Worm (Caenorhabditis elegans) whole organism, L4 larva: ENCODE results near the gene Y51H4A.13.

Experiments
- F37D6.2 ChIP-seq: sonication (generic microtip); optimal IDR thresholded peaks from 2 replicates; lab custom pipeline; 2016; ENCODE audit warnings: mild to moderate bottlenecking, missing genetic modification characterization, missing compliant biosample characterization
- R02D3.7 ChIP-seq: fragments of 150-350 bp; sonication (generic microtip); optimal IDR thresholded peaks from 3 replicates; lab custom pipeline; 2014; ENCODE audit warnings: missing biosample characterization, missing genetic modification characterization
- T20F7.1 ChIP-seq: fragments of 200-800 bp; sonication (Bioruptor generic); optimal IDR thresholded peaks from 2 replicates; lab custom pipeline; 2018; ENCODE audit warnings: mild to moderate bottlenecking, missing genetic modification characterization, missing compliant biosample characterization
- Y48G9A.11 ChIP-seq: fragments of 200-800 bp; sonication (Bioruptor generic); IDR thresholded peaks from 2 replicates; pipeline ENCODE4 v1.3.6; 2022; ENCODE audit warnings: missing genetic modification reagents, missing genetic modification characterization, missing compliant biosample characterization
- Y5F2A.4 ChIP-seq: fragments of 200-800 bp; sonication (Bioruptor generic); optimal IDR thresholded peaks from 2 replicates; lab custom pipeline; 2018; ENCODE audit warnings: mild to moderate bottlenecking, missing genetic modification characterization, missing compliant biosample characterization
- ZK546.5 ChIP-seq, 2 experiments: sonication (generic microtip); optimal IDR thresholded peaks; 2 replicates each; lab custom pipeline; 2017; ENCODE audit warnings: missing biosample characterization in 2 of 2, missing genetic modification characterization in 2 of 2
- aha-1 ChIP-seq: fragments of 150-350 bp; peaks from one replicate; lab custom pipeline; 2014; ENCODE audit warnings: missing biosample characterization, missing genetic modification characterization
- ama-1 ChIP-seq: fragments of 150-350 bp; optimal IDR thresholded peaks from 2 replicates; lab custom pipeline; 2014; ENCODE audit warnings: inconsistent platforms, mixed read lengths
- attf-4 ChIP-seq: sonication (generic microtip); optimal IDR thresholded peaks from 3 replicates; lab custom pipeline; 2017; ENCODE audit warnings: missing biosample characterization, missing genetic modification characterization
- ceh-28 ChIP-seq: fragments of 150-350 bp; optimal IDR thresholded peaks from 2 replicates; lab custom pipeline; 2014; ENCODE audit warnings: missing biosample characterization, missing genetic modification reagents, missing genetic modification characterization
- ceh-44 ChIP-seq: fragments of 200-800 bp; sonication (Bioruptor generic); IDR thresholded peaks from 2 replicates; pipeline ENCODE4 v1.3.6; 2022; ENCODE audit warnings: missing genetic modification reagents, missing genetic modification characterization, missing compliant biosample characterization
- ceh-82 ChIP-seq: sonication (generic microtip); optimal IDR thresholded peaks from 2 replicates; lab custom pipeline; 2017; ENCODE audit warnings: missing biosample characterization, missing genetic modification characterization
- ctbp-1 ChIP-seq: fragments of 200-800 bp; sonication (Bioruptor generic); IDR thresholded peaks from 2 replicates; pipeline ENCODE4 v1.3.6; 2022; ENCODE audit warnings: missing genetic modification reagents, missing genetic modification characterization, missing compliant biosample characterization
- daf-12 ChIP-seq: fragments of 150-350 bp; optimal IDR thresholded peaks from 2 replicates; lab custom pipeline; 2014; ENCODE audit warnings: missing biosample characterization, missing genetic modification reagents, missing genetic modification characterization
- daf-16 ChIP-seq, 3 experiments: sonication (generic microtip); optimal IDR thresholded peaks; 2 replicates each; lab custom pipeline; 2016 to 2017; ENCODE audit warnings: missing genetic modification characterization in 3 of 3, missing genetic modification reagents in 3 of 3, mild to moderate bottlenecking in 2 of 3, missing compliant biosample characterization in 2 of 3, missing biosample characterization in 1 of 3, moderate library complexity in 1 of 3
- daf-8 ChIP-seq: fragments of 200-800 bp; sonication (Bioruptor generic); IDR thresholded peaks from 2 replicates; pipeline ENCODE4 v1.3.6; 2022; ENCODE audit warnings: missing genetic modification characterization, missing compliant biosample characterization
- dmd-6 ChIP-seq: fragments of 200-800 bp; sonication (Bioruptor generic); IDR thresholded peaks from 2 replicates; pipeline ENCODE4 v1.3.6; 2022; ENCODE audit warnings: missing genetic modification reagents, missing genetic modification characterization, missing compliant biosample characterization
- dmd-8 ChIP-seq: fragments of 200-800 bp; sonication (Bioruptor generic); IDR thresholded peaks from 2 replicates; pipeline ENCODE4 v1.3.6; 2022; ENCODE audit warnings: missing genetic modification characterization, missing compliant biosample characterization
- dpl-1 ChIP-seq: fragments of 150-350 bp; optimal IDR thresholded peaks from 2 replicates; lab custom pipeline; 2014; ENCODE audit warnings: missing biosample characterization, missing genetic modification reagents, missing genetic modification characterization
- egl-43 ChIP-seq: fragments of 200-800 bp; sonication (Bioruptor generic); IDR thresholded peaks from 2 replicates; pipeline ENCODE4 v1.3.6; 2022; ENCODE audit warnings: missing genetic modification reagents, missing genetic modification characterization, missing compliant biosample characterization
- fos-1 ChIP-seq: fragments of 150-350 bp; optimal IDR thresholded peaks from 2 replicates; lab custom pipeline; 2014; ENCODE audit warnings: missing biosample characterization, missing genetic modification characterization
- hlh-11 ChIP-seq: fragments of 200-800 bp; sonication (Bioruptor generic); optimal IDR thresholded peaks from 2 replicates; lab custom pipeline; 2018; ENCODE audit warnings: mild to moderate bottlenecking, missing genetic modification characterization, missing compliant biosample characterization
- hlh-30 ChIP-seq: sonication (generic microtip); optimal IDR thresholded peaks from 2 replicates; lab custom pipeline; 2017; ENCODE audit warnings: antibody characterized with exemption, mild to moderate bottlenecking, missing genetic modification characterization, missing compliant biosample characterization; ENCODE audit not compliant: insufficient read depth
- hmg-1.1 ChIP-seq: fragments of 200-800 bp; sonication (Bioruptor generic); IDR thresholded peaks from 2 replicates; pipeline ENCODE4 v1.3.6; 2022; ENCODE audit warnings: missing genetic modification reagents, missing genetic modification characterization, missing compliant biosample characterization
- jun-1 ChIP-seq: fragments of 150-350 bp; optimal IDR thresholded peaks from 2 replicates; lab custom pipeline; 2014; ENCODE audit warnings: missing biosample characterization, missing genetic modification reagents, missing genetic modification characterization
- lim-7 ChIP-seq: fragments of 200-800 bp; sonication (Bioruptor generic); IDR thresholded peaks from 2 replicates; pipeline ENCODE4 v1.3.6; 2022; ENCODE audit warnings: missing genetic modification characterization, missing compliant biosample characterization
- lin-13 ChIP-seq: fragments of 150-350 bp; optimal IDR thresholded peaks from 2 replicates; lab custom pipeline; 2014; ENCODE audit warnings: missing biosample characterization, missing genetic modification reagents, missing genetic modification characterization
- lir-3 ChIP-seq: sonication (generic microtip); optimal IDR thresholded peaks from 2 replicates; lab custom pipeline; 2016; ENCODE audit warnings: mild to moderate bottlenecking, missing genetic modification characterization, missing compliant biosample characterization
- lsy-2 ChIP-seq, 2 experiments: fragments of 150-350 bp in 1 of 2; sonication (generic microtip) in 1 of 2; optimal IDR thresholded peaks; 2 replicates each; lab custom pipeline; 2014 to 2017; ENCODE audit warnings: missing biosample characterization in 2 of 2, missing genetic modification characterization in 2 of 2
- madf-5 ChIP-seq, 2 experiments: fragments of 200-800 bp; sonication (Bioruptor generic); IDR thresholded peaks; 2 replicates each; pipeline ENCODE4 v1.3.6; 2022; ENCODE audit warnings: missing compliant biosample characterization in 2 of 2, missing genetic modification characterization in 2 of 2
- mdl-1 ChIP-seq, 2 experiments: fragments of 150-350 bp in 1 of 2; sonication (generic microtip) in 1 of 2; optimal IDR thresholded peaks; 2 replicates each; lab custom pipeline; 2014 to 2017; ENCODE audit warnings: missing biosample characterization in 2 of 2, missing genetic modification characterization in 2 of 2
- mep-1 ChIP-seq: fragments of 150-350 bp; sonication (generic microtip); optimal IDR thresholded peaks from 3 replicates; lab custom pipeline; 2014; ENCODE audit warnings: missing biosample characterization, missing genetic modification characterization
- nhr-11 ChIP-seq: fragments of 150-350 bp; optimal IDR thresholded peaks from 2 replicates; lab custom pipeline; 2014; ENCODE audit warnings: missing biosample characterization, missing genetic modification characterization
- nhr-111 ChIP-seq: fragments of 200-800 bp; sonication (Bioruptor generic); optimal IDR thresholded peaks from 2 replicates; lab custom pipeline; 2018; ENCODE audit warnings: mild to moderate bottlenecking, missing genetic modification characterization, missing compliant biosample characterization
- nhr-25 ChIP-seq: sonication (generic microtip); optimal IDR thresholded peaks from 2 replicates; lab custom pipeline; 2017; ENCODE audit warnings: missing genetic modification characterization, mild to moderate bottlenecking, missing compliant biosample characterization, antibody characterized with exemption, moderate library complexity, borderline replicate concordance; ENCODE audit not compliant: insufficient read depth
- nhr-28 ChIP-seq: fragments of 150-350 bp; optimal IDR thresholded peaks from 2 replicates; lab custom pipeline; 2014; ENCODE audit warnings: missing biosample characterization, missing genetic modification characterization
- nhr-6 ChIP-seq: fragments of 150-350 bp; optimal IDR thresholded peaks from 2 replicates; lab custom pipeline; 2014; ENCODE audit warnings: missing biosample characterization, missing genetic modification characterization
- nhr-77 ChIP-seq: fragments of 150-350 bp; optimal IDR thresholded peaks from 2 replicates; lab custom pipeline; 2014; ENCODE audit warnings: missing biosample characterization, missing genetic modification characterization
- pha-4 ChIP-seq, 2 experiments: fragments of 150-350 bp in 1 of 2; fragments of 200-800 bp in 1 of 2; sonication (Bioruptor generic) in 1 of 2; IDR thresholded peaks in 1 of 2; optimal IDR thresholded peaks in 1 of 2; 2 replicates each; pipeline versions ENCODE4 v1.3.6 to Lab custom; 2014 to 2022; ENCODE audit warnings: missing genetic modification characterization in 2 of 2, missing genetic modification reagents in 2 of 2, missing biosample characterization in 1 of 2, missing compliant biosample characterization in 1 of 2
- php-3 ChIP-seq: fragments of 200-800 bp; sonication (Bioruptor generic); IDR thresholded peaks from 2 replicates; pipeline ENCODE4 v1.3.6; 2022; ENCODE audit warnings: missing genetic modification reagents, missing genetic modification characterization, missing compliant biosample characterization
- rbr-2 ChIP-seq: sonication (generic microtip); optimal IDR thresholded peaks from 2 replicates; lab custom pipeline; 2016; ENCODE audit warnings: missing genotype, missing genetic modification characterization, missing compliant biosample characterization
- set-16 ChIP-seq: fragments of 200-800 bp; sonication (Bioruptor generic); IDR thresholded peaks from 2 replicates; pipeline ENCODE4 v1.3.6; 2022; ENCODE audit warnings: missing genetic modification reagents, missing genetic modification characterization, missing compliant biosample characterization
- skn-1 ChIP-seq: fragments of 150-350 bp; optimal IDR thresholded peaks from 2 replicates; lab custom pipeline; 2014; ENCODE audit warnings: missing biosample characterization, missing genetic modification characterization
- snpc-1.2 ChIP-seq: fragments of 200-800 bp; sonication (Bioruptor generic); IDR thresholded peaks from 2 replicates; pipeline ENCODE4 v1.3.6; 2022; ENCODE audit warnings: missing genetic modification reagents, missing genetic modification characterization, missing compliant biosample characterization
- tag-97 ChIP-seq: fragments of 200-800 bp; sonication (Bioruptor generic); IDR thresholded peaks from 2 replicates; pipeline ENCODE4 v1.3.6; 2022; ENCODE audit warnings: missing genetic modification characterization, missing compliant biosample characterization
- unc-130 ChIP-seq: sonication (generic microtip); optimal IDR thresholded peaks from 2 replicates; lab custom pipeline; 2016; ENCODE audit warnings: missing genetic modification reagents, missing genetic modification characterization, missing compliant biosample characterization
- unc-39 ChIP-seq: sonication (generic microtip); optimal IDR thresholded peaks from 2 replicates; lab custom pipeline; 2017; ENCODE audit warnings: missing biosample characterization, missing genetic modification characterization
- unc-62 ChIP-seq, 3 experiments: fragments of 150-350 bp in 1 of 3; sonication (generic microtip); optimal IDR thresholded peaks in 2 of 3; peaks in 1 of 3; 1 replicate in 1 of 3; 2 replicates in 2 of 3; lab custom pipeline; 2014 to 2017; ENCODE audit warnings: missing biosample characterization in 3 of 3, missing genetic modification characterization in 3 of 3, missing genetic modification reagents in 3 of 3, missing genotype in 1 of 3
- zfp-2 ChIP-seq: sonication (generic microtip); optimal IDR thresholded peaks from 2 replicates; lab custom pipeline; 2016; ENCODE audit warnings: mild to moderate bottlenecking, missing genetic modification characterization, missing compliant biosample characterization
- zip-2 ChIP-seq: fragments of 150-350 bp; optimal IDR thresholded peaks from 2 replicates; lab custom pipeline; 2014; ENCODE audit warnings: missing biosample characterization, missing genetic modification characterization
- ztf-11 ChIP-seq: fragments of 150-350 bp; optimal IDR thresholded peaks from 2 replicates; lab custom pipeline; 2014; ENCODE audit warnings: missing biosample characterization, missing genetic modification characterization

Y51H4A.13 gene

ce11 chrIV:16656232-16656631, 10.1 kb upstream of the Y51H4A.13 start, which contains the start of gene tsr-2 (continued):
- TF ChIP-seq Y48G9A.11, result peak; percentile 42; the same call in 1 of the 2 replicates
- no peak for TF ChIP-seq attf-4
- peak; percentile 42 for TF ChIP-seq nhr-77
- no peak for TF ChIP-seq php-3 (GFP tag; lab: Robert Waterston, UW)
- no peak for TF ChIP-seq madf-5 (GFP tag; IDR thresholded peaks at IDR 0.05; lab: Robert Waterston, UW)
- no peak for TF ChIP-seq tag-97 (GFP tag; lab: Robert Waterston, UW)
- TF ChIP-seq skn-1, result no peak
- no peak for TF ChIP-seq lim-7
- TF ChIP-seq dmd-8 (GFP tag; lab: Robert Waterston, UW), result no peak
- TF ChIP-seq unc-39 (tag; lab: Kevin White, UChicago), result no peak
- TF ChIP-seq ZK546.5 (tag; optimal IDR thresholded peaks at IDR 0.05; lab: Kevin White, UChicago), result no peak
- TF ChIP-seq daf-16 (GFP tag; optimal IDR thresholded peaks at IDR 0.05; lab: Kevin White, UChicago), result peak in 1 of 2 experiments; percentile 62
- peak; percentile 72 for TF ChIP-seq daf-16 (tag; optimal IDR thresholded peaks at IDR 0.05; lab: Kevin White, UChicago)
- peak in 1 of 2 experiments; percentile 76 for TF ChIP-seq mdl-1 (tag; optimal IDR thresholded peaks at IDR 0.05; lab: Kevin White, UChicago)
- peak; percentile 56 for TF ChIP-seq zip-2 (tag; lab: Kevin White, UChicago)
- peak in 1 of 2 experiments; percentile 26 for TF ChIP-seq unc-62 (GFP tag; optimal IDR thresholded peaks at IDR 0.05 in 1 of 2; lab: Kevin White, UChicago)
- TF ChIP-seq unc-62 (tag; optimal IDR thresholded peaks at IDR 0.05; lab: Kevin White, UChicago), result no peak
- peak; percentile 94 for TF ChIP-seq snpc-1.2 (GFP tag; lab: Robert Waterston, UW)
- TF ChIP-seq F37D6.2 (tag; lab: Kevin White, UChicago), result peak; percentile 56
- TF ChIP-seq ama-1 (lab: Kevin White, UChicago), result peak; percentile 71
- TF ChIP-seq hlh-11 (tag; lab: Kevin White, UChicago), result peak; percentile 89
- TF ChIP-seq daf-8, result no peak
- TF ChIP-seq unc-130 (GFP tag; lab: Kevin White, UChicago), result peak; percentile 41
- peak; percentile 87 for TF ChIP-seq ctbp-1
- peak; percentile 87 for TF ChIP-seq dmd-6 (GFP tag; lab: Robert Waterston, UW)
- peak; percentile 86 for TF ChIP-seq hmg-1.1 (GFP tag; lab: Robert Waterston, UW)
- no peak for TF ChIP-seq T20F7.1 (GFP tag; lab: Kevin White, UChicago)
- peak; percentile 92 for TF ChIP-seq mep-1
- peak; percentile 43; the same call in 1 of the 2 replicates for TF ChIP-seq egl-43 (GFP tag; lab: Robert Waterston, UW)
- no peak for TF ChIP-seq fos-1 (tag; lab: Kevin White, UChicago)
- peak; percentile 94 to 99 for TF ChIP-seq lsy-2 (tag; optimal IDR thresholded peaks at IDR 0.05; lab: Kevin White, UChicago)
- peak; percentile 50 for TF ChIP-seq set-16 (GFP tag; lab: Robert Waterston, UW)
- TF ChIP-seq nhr-111, result no peak
- peak; percentile 92 for TF ChIP-seq nhr-11 (tag; lab: Kevin White, UChicago)
- TF ChIP-seq ztf-11 (tag; lab: Kevin White, UChicago), result no peak
- TF ChIP-seq zfp-2, result peak; percentile 90
- TF ChIP-seq pha-4 (GFP tag; IDR thresholded peaks at IDR 0.05; lab: Robert Waterston, UW), result peak; percentile 86
- no peak for TF ChIP-seq pha-4 (tag; optimal IDR thresholded peaks at IDR 0.05; lab: Kevin White, UChicago)
- no peak for TF ChIP-seq Y5F2A.4
- no peak for TF ChIP-seq ceh-82 (tag; lab: Kevin White, UChicago)
- TF ChIP-seq ceh-44 (GFP tag; lab: Robert Waterston, UW), result 0 out of 2 replicates have a peak, but pooled peaks have one; percentile 32
- TF ChIP-seq lir-3, result no peak
- peak; percentile 62 for TF ChIP-seq nhr-28 (tag; lab: Kevin White, UChicago)
- peak; percentile 86 for TF ChIP-seq hlh-30
- TF ChIP-seq daf-12 (tag; lab: Kevin White, UChicago), result no peak
- peak; percentile 72 for TF ChIP-seq nhr-6
- TF ChIP-seq nhr-25 (tag; lab: Kevin White, UChicago), result peak; percentile 20
- TF ChIP-seq jun-1, result peak; percentile 29
- peak; percentile 89 for TF ChIP-seq dpl-1 (GFP tag; lab: Kevin White, UChicago)
- no peak for TF ChIP-seq R02D3.7 (tag; lab: Kevin White, UChicago)
- peak; percentile 66 for TF ChIP-seq lin-13 (GFP tag; lab: Kevin White, UChicago)
- no peak for TF ChIP-seq ceh-28
- TF ChIP-seq aha-1 (tag; lab: Kevin White, UChicago), result peak; percentile 98
- TF ChIP-seq rbr-2 (tag; lab: Kevin White, UChicago), result peak; percentile 86
